Fruit fly (Drosophila melanogaster): ENCODE data around the gene CG3808.

The CG3808 gene

dm6 chr3L:18996030-18996773 is 4.2 kb downstream of the CG3808 start (continued):
- TF ChIP-seq CG10321 (GFP tag; IDR thresholded peaks at IDR 0.05) = no peak
- TF ChIP-seq CG16813 (GFP tag; IDR thresholded peaks at IDR 0.05; ENCODE audit: partially characterized antibody) = 0 out of 3 replicates have a peak, but pooled peaks have one; percentile 16
- TF ChIP-seq CG2678 (tag; optimal IDR thresholded peaks at IDR 0.05) = peak; percentile 85
- TF ChIP-seq CG11696 (GFP tag; IDR thresholded peaks at IDR 0.05) = peak; percentile 35; the same call in 1 of the 2 replicates
- TF ChIP-seq Mrtf (GFP tag; IDR thresholded peaks at IDR 0.05) = 0 out of 3 replicates have a peak, but pooled peaks have one; percentile 22
- peak; percentile 20 for TF ChIP-seq Jarid2 (GFP tag; optimal IDR thresholded peaks at IDR 0.05)
- TF ChIP-seq CG34376 (GFP tag; optimal IDR thresholded peaks at IDR 0.05) = no peak
- TF ChIP-seq Drgx (GFP tag; IDR thresholded peaks at IDR 0.05) = peak; percentile 76
- TF ChIP-seq CrebB (tag; optimal IDR thresholded peaks at IDR 0.05) = no peak
- peak; percentile 47 for TF ChIP-seq CG7928 (GFP tag; optimal IDR thresholded peaks at IDR 0.05)
- peak; percentile 18 for TF ChIP-seq grn (GFP tag; optimal IDR thresholded peaks at IDR 0.05)
- TF ChIP-seq CG12391 (tag; optimal IDR thresholded peaks at IDR 0.05) = peak; percentile 74
- peak; percentile 13 for TF ChIP-seq CG10565 (GFP tag; optimal IDR thresholded peaks at IDR 0.05)
- TF ChIP-seq vnd (GFP tag; IDR thresholded peaks at IDR 0.05; ENCODE audit: partially characterized antibody) = no peak
- TF ChIP-seq CG31224 (GFP tag; IDR thresholded peaks at IDR 0.05) = peak; percentile 74
- TF ChIP-seq CG33557 (GFP tag; optimal IDR thresholded peaks at IDR 0.05) = no peak
- peak; percentile 16 for TF ChIP-seq Side (GFP tag; optimal IDR thresholded peaks at IDR 0.05)
- TF ChIP-seq Dbx (GFP tag; IDR thresholded peaks at IDR 0.05) = peak; percentile 83; the same call in 2 of the 3 replicates
- TF ChIP-seq GATAe (GFP tag; conservative IDR thresholded peaks at IDR 0.05) = no peak; the same call in 1 of the 2 replicates
- TF ChIP-seq kni (GFP tag; optimal IDR thresholded peaks at IDR 0.05) = peak; percentile 59
- TF ChIP-seq CG6813 (GFP tag; optimal IDR thresholded peaks at IDR 0.05) = no peak
- TF ChIP-seq bbx (GFP tag; IDR thresholded peaks at IDR 0.05; ENCODE audit: partially characterized antibody) = peak; percentile 48; the same call in 1 of the 2 replicates
- peak; percentile 64 for TF ChIP-seq jumu (GFP tag; optimal IDR thresholded peaks at IDR 0.05)
- no peak for TF ChIP-seq pan (optimal IDR thresholded peaks at IDR 0.05)
- TF ChIP-seq pan (GFP tag; optimal IDR thresholded peaks at IDR 0.05 in 1 of 2, IDR thresholded peaks at IDR 0.05 in 1 of 2) = peak in 1 of 2 experiments; percentile 59
- TF ChIP-seq Doc3 (GFP tag; IDR thresholded peaks at IDR 0.05; ENCODE audit: partially characterized antibody) = no peak
- TF ChIP-seq Lim3 (GFP tag; IDR thresholded peaks at IDR 0.05) = no peak
- peak; percentile 18 for TF ChIP-seq CG31388 (GFP tag; optimal IDR thresholded peaks at IDR 0.05)
- no peak for TF ChIP-seq CG17912 (GFP tag; optimal IDR thresholded peaks at IDR 0.05)
- TF ChIP-seq CG10959 (GFP tag; IDR thresholded peaks at IDR 0.05) = no peak
- TF ChIP-seq D19B (GFP tag; optimal IDR thresholded peaks at IDR 0.05) = peak; percentile 96
- peak; percentile 97 for TF ChIP-seq ftz-f1 (GFP tag; optimal IDR thresholded peaks at IDR 0.05)
- peak; percentile 33 for TF ChIP-seq CG15514 (GFP tag; optimal IDR thresholded peaks at IDR 0.05)
- peak; percentile 71 for TF ChIP-seq CG9215 (GFP tag; IDR thresholded peaks at IDR 0.05)
- TF ChIP-seq NC2α (GFP tag; optimal IDR thresholded peaks at IDR 0.05) = no peak
- TF ChIP-seq CG10366 (GFP tag; IDR thresholded peaks at IDR 0.05) = peak; percentile 58
- no peak for TF ChIP-seq CG12299 (tag; optimal IDR thresholded peaks at IDR 0.05)
- TF ChIP-seq CG4854 (GFP tag; optimal IDR thresholded peaks at IDR 0.05) = no peak
- peak; percentile 43 for TF ChIP-seq CG4282 (GFP tag; optimal IDR thresholded peaks at IDR 0.05)
- TF ChIP-seq C15 (GFP tag; IDR thresholded peaks at IDR 0.05) = no peak
- no peak for TF ChIP-seq CG42726 (GFP tag; IDR thresholded peaks at IDR 0.05; ENCODE audit: partially characterized antibody)
- no peak for TF ChIP-seq btn (GFP tag; optimal IDR thresholded peaks at IDR 0.05)
- peak; percentile 36 for TF ChIP-seq CG8281 (tag; optimal IDR thresholded peaks at IDR 0.05)
- peak; percentile 68 for TF ChIP-seq CG16815 (GFP tag; optimal IDR thresholded peaks at IDR 0.05)
- TF ChIP-seq Bteb2 (GFP tag; optimal IDR thresholded peaks at IDR 0.05) = peak; percentile 37
- TF ChIP-seq E2f1 (GFP tag; IDR thresholded peaks at IDR 0.05) = peak; percentile 55; the same call in 1 of the 2 replicates
- peak; percentile 53 for TF ChIP-seq Max (GFP tag; optimal IDR thresholded peaks at IDR 0.05)
- TF ChIP-seq scrt (GFP tag; optimal IDR thresholded peaks at IDR 0.05) = no peak
- peak; percentile 54 for TF ChIP-seq Atf-2 (GFP tag; optimal IDR thresholded peaks at IDR 0.05)
